Fruit fly (Drosophila melanogaster) whole organism, wandering third instar larva: Measurements from ENCODE around the gene CG1304.
A peak's percentile ranks its signal among the peaks of the same experiment; 100 is the strongest.

Experiments used
- Abd-B ChIP-seq: fragments of >200 bp; optimal IDR thresholded peaks from 2 replicates; lab custom pipeline; 2017; ENCODE audit warnings: missing biosample characterization, missing genetic modification characterization
- CG32264 ChIP-seq: fragments of 200-800 bp; sonication (Bioruptor generic); optimal IDR thresholded peaks from 2 replicates; lab custom pipeline; 2016; ENCODE audit warnings: missing biosample characterization, missing genetic modification characterization
- CrebA ChIP-seq: fragments of 200-800 bp; sonication (Bioruptor generic); optimal IDR thresholded peaks from 2 replicates; lab custom pipeline; 2016; ENCODE audit warnings: missing biosample characterization, mild to moderate bottlenecking, missing genetic modification characterization, borderline replicate concordance
- Dfd ChIP-seq: fragments of >200 bp; optimal IDR thresholded peaks from 2 replicates; lab custom pipeline; 2017; ENCODE audit warnings: missing biosample characterization, missing genetic modification characterization
- Dif ChIP-seq: fragments of 200-275, 200-300 bp; sonication (Bioruptor generic); optimal IDR thresholded peaks from 2 replicates; lab custom pipeline; 2018; ENCODE audit warnings: missing biosample characterization, missing genetic modification characterization; ENCODE audit not compliant: partially characterized antibody
- GATAd ChIP-seq: sonication (Bioruptor generic); optimal IDR thresholded peaks from 2 replicates; lab custom pipeline; 2016; ENCODE audit warnings: missing biosample characterization, missing genetic modification characterization
- HLH106 ChIP-seq: fragments of 200-800 bp; optimal IDR thresholded peaks from 3 replicates; lab custom pipeline; 2019; ENCODE audit warnings: missing biosample characterization, mild to moderate bottlenecking, missing genetic modification characterization, moderate library complexity
- Hnf4 ChIP-seq: fragments of 200-800 bp; sonication (Bioruptor generic); optimal IDR thresholded peaks from 2 replicates; lab custom pipeline; 2016; ENCODE audit warnings: missing biosample characterization, mild to moderate bottlenecking, missing genetic modification characterization
- Hr78 ChIP-seq: fragments of >200 bp; optimal IDR thresholded peaks from 2 replicates; lab custom pipeline; 2017; ENCODE audit warnings: missing biosample characterization, missing genetic modification characterization
- Jra ChIP-seq: sonication (Bioruptor generic); optimal IDR thresholded peaks from 2 replicates; lab custom pipeline; 2016; ENCODE audit warnings: missing biosample characterization, missing genetic modification characterization
- Mio ChIP-seq: sonication (Bioruptor generic); optimal IDR thresholded peaks from 2 replicates; lab custom pipeline; 2016; ENCODE audit warnings: missing biosample characterization, missing genetic modification characterization
- N ChIP-seq: fragments of >200 bp; optimal IDR thresholded peaks from 2 replicates; lab custom pipeline; 2018; ENCODE audit warnings: missing biosample characterization, missing external identifiers, missing genetic modification characterization
- OdsH ChIP-seq: fragments of 200-800 bp; sonication (Bioruptor generic); optimal IDR thresholded peaks from 2 replicates; lab custom pipeline; 2016; ENCODE audit warnings: missing biosample characterization, mild to moderate bottlenecking, missing genetic modification characterization
- Rel ChIP-seq, 2 experiments: fragments of 200-800 bp; sonication (Bioruptor generic) in 1 of 2; optimal IDR thresholded peaks; 2 replicates in 1 of 2; 3 replicates in 1 of 2; lab custom pipeline; 2016 to 2019; ENCODE audit warnings: mild to moderate bottlenecking in 2 of 2, missing biosample characterization in 2 of 2, missing genetic modification characterization in 2 of 2, moderate library complexity in 1 of 2
- Sp1 ChIP-seq: fragments of 200-800 bp; sonication (Bioruptor generic); optimal IDR thresholded peaks from 3 replicates; lab custom pipeline; 2019; ENCODE audit warnings: missing biosample characterization, mild to moderate bottlenecking, missing genetic modification characterization, moderate library complexity
- br ChIP-seq: fragments of 200-800 bp; sonication (Bioruptor generic); optimal IDR thresholded peaks from 2 replicates; lab custom pipeline; 2016; ENCODE audit warnings: missing biosample characterization, missing genetic modification characterization
- brk ChIP-seq: fragments of 200-800 bp; sonication (Bioruptor generic); optimal IDR thresholded peaks from 2 replicates; lab custom pipeline; 2016; ENCODE audit warnings: missing biosample characterization, mild to moderate bottlenecking, missing genetic modification characterization
- dl ChIP-seq, 2 experiments: fragments of 175-275, 200-275 bp in 1 of 2; fragments of 200-275 bp in 1 of 2; sonication (Bioruptor generic); optimal IDR thresholded peaks; lab custom pipeline; 2018; ENCODE audit warnings: mild to moderate bottlenecking in 2 of 2, missing biosample characterization in 2 of 2, missing genetic modification characterization in 2 of 2, moderate library complexity in 2 of 2; ENCODE audit not compliant: partially characterized antibody in 2 of 2, insufficient read depth in 1 of 2
- dmrt93B ChIP-seq: fragments of 200-800 bp; sonication (Bioruptor generic); optimal IDR thresholded peaks from 2 replicates; lab custom pipeline; 2018; ENCODE audit warnings: missing biosample characterization, mild to moderate bottlenecking, missing genetic modification characterization
- dsf ChIP-seq: sonication (Bioruptor generic); optimal IDR thresholded peaks from 2 replicates; lab custom pipeline; 2016; ENCODE audit warnings: missing biosample characterization, missing genetic modification characterization, borderline replicate concordance
- ey ChIP-seq: fragments of 200-800 bp; sonication (Bioruptor generic); optimal IDR thresholded peaks from 2 replicates; lab custom pipeline; 2016; ENCODE audit warnings: missing biosample characterization, missing genetic modification characterization
- fru ChIP-seq: fragments of 200-800 bp; sonication (Bioruptor generic); optimal IDR thresholded peaks from 3 replicates; lab custom pipeline; 2016; ENCODE audit warnings: missing biosample characterization, mild to moderate bottlenecking, missing genetic modification characterization
- h ChIP-seq: fragments of 200-800 bp; sonication (Bioruptor generic); optimal IDR thresholded peaks from 3 replicates; lab custom pipeline; 2016; ENCODE audit warnings: missing biosample characterization, mild to moderate bottlenecking, missing genetic modification characterization
- jim ChIP-seq: fragments of 175-275, 200-325 bp; sonication (Bioruptor generic); optimal IDR thresholded peaks from 2 replicates; lab custom pipeline; 2016; ENCODE audit warnings: missing biosample characterization, mild to moderate bottlenecking, missing genetic modification characterization
- lola ChIP-seq: fragments of >200 bp; optimal IDR thresholded peaks from 2 replicates; lab custom pipeline; 2017; ENCODE audit warnings: missing biosample characterization, missing genetic modification characterization
- pan ChIP-seq: fragments of >200 bp; optimal IDR thresholded peaks from 2 replicates; lab custom pipeline; 2017
- psq ChIP-seq: fragments of 200-800 bp; sonication (Bioruptor generic); optimal IDR thresholded peaks from 3 replicates; lab custom pipeline; 2017; ENCODE audit warnings: missing biosample characterization, mild to moderate bottlenecking, missing genetic modification characterization, moderate library complexity
- rgr ChIP-seq: fragments of 200-800 bp; sonication (Bioruptor generic); optimal IDR thresholded peaks from 3 replicates; lab custom pipeline; 2016; ENCODE audit warnings: missing biosample characterization, mild to moderate bottlenecking, missing genetic modification characterization
- sage ChIP-seq: fragments of 200-800 bp; sonication (Bioruptor generic); optimal IDR thresholded peaks from 2 replicates; lab custom pipeline; 2016; ENCODE audit warnings: missing biosample characterization, mild to moderate bottlenecking, missing genetic modification characterization
- tai ChIP-seq: sonication (Bioruptor generic); optimal IDR thresholded peaks from 2 replicates; lab custom pipeline; 2016; ENCODE audit warnings: missing biosample characterization, missing genetic modification characterization
- woc ChIP-seq: sonication (Bioruptor generic); optimal IDR thresholded peaks from 2 replicates; lab custom pipeline; 2016; ENCODE audit warnings: missing biosample characterization, mild to moderate bottlenecking, missing genetic modification characterization

CG1304 gene

dm6 chrX:20948268-20948667 lies 17.0 kb downstream of the CG1304 start:
- TF ChIP-seq CrebA (GFP tag; lab: Kevin White, UChicago) (no peak), OdsH (GFP tag; lab: Kevin White, UChicago) (no peak), fru (peak; percentile 4)
- TF ChIP-seq, all 38 proteins: peak for 1

- peak; percentile 2 for TF ChIP-seq pan (lab: Kevin White, UChicago)
Measured at dm6 chrX:20942058-20942457, 23.2 kb downstream of the CG1304 start.

- TF ChIP-seq Rel (GFP tag; optimal IDR thresholded peaks at IDR 0.05; lab: Kevin White, UChicago) (no peak), Rel (tag; optimal IDR thresholded peaks at IDR 0.05; lab: Kevin White, UChicago) (peak; percentile 85), ey (GFP tag; lab: Kevin White, UChicago) (no peak), h (GFP tag; lab: Kevin White, UChicago) (peak; percentile 13), tai (GFP tag; lab: Kevin White, UChicago) (no peak), HLH106 (tag; lab: Kevin White, UChicago) (no peak)
Measured at dm6 chrX:20934530-20934929, 30.7 kb downstream of the CG1304 start, which contains the start of gene Npc1b. Npc1b (plus strand) TSS chrX:20934869.

- TF ChIP-seq ey (GFP tag; lab: Kevin White, UChicago) (no peak), Jra (GFP tag; lab: Kevin White, UChicago) (no peak), Mio (GFP tag; lab: Kevin White, UChicago) (no peak), Dif (no peak), pan (lab: Kevin White, UChicago) (no peak), sage (GFP tag; lab: Kevin White, UChicago) (no peak), N (no peak), dsf (GFP tag; lab: Kevin White, UChicago) (no peak), Dfd (GFP tag; lab: Kevin White, UChicago) (no peak), dl (GFP tag; optimal IDR thresholded peaks at IDR 0.05; lab: Kevin White, UChicago; ENCODE audit: insufficient read depth in 1 of 2, partially characterized antibody in 2 of 2) (no peak), GATAd (no peak), Rel (GFP tag; optimal IDR thresholded peaks at IDR 0.05; lab: Kevin White, UChicago) (no peak), Rel (tag; optimal IDR thresholded peaks at IDR 0.05; lab: Kevin White, UChicago) (no peak), Hr78 (GFP tag; lab: Kevin White, UChicago) (no peak), brk (GFP tag; lab: Kevin White, UChicago) (no peak), woc (no peak)
Measured at dm6 chrX:20933459-20933858, 31.8 kb downstream of the CG1304 start, which contains the start of gene CG11227. CG11227 (minus strand) TSS chrX:20933559.

- no peak for TF ChIP-seq br (GFP tag; lab: Kevin White, UChicago)
- TF ChIP-seq Mio (GFP tag; lab: Kevin White, UChicago): no peak
- no peak for TF ChIP-seq ey (GFP tag; lab: Kevin White, UChicago)
- no peak for TF ChIP-seq dmrt93B
- TF ChIP-seq CrebA (GFP tag; lab: Kevin White, UChicago): no peak
- TF ChIP-seq tai (GFP tag; lab: Kevin White, UChicago): no peak
- no peak for TF ChIP-seq jim
- TF ChIP-seq GATAd: no peak
- no peak for TF ChIP-seq rgr (GFP tag; lab: Kevin White, UChicago)
- no peak for TF ChIP-seq Dif
- TF ChIP-seq Hr78 (GFP tag; lab: Kevin White, UChicago): no peak
- TF ChIP-seq Hnf4 (GFP tag; lab: Kevin White, UChicago): no peak
- no peak for TF ChIP-seq Rel (GFP tag; optimal IDR thresholded peaks at IDR 0.05; lab: Kevin White, UChicago)
- TF ChIP-seq Rel (tag; optimal IDR thresholded peaks at IDR 0.05; lab: Kevin White, UChicago): no peak
- TF ChIP-seq CG32264 (GFP tag; lab: Kevin White, UChicago): no peak
- TF ChIP-seq HLH106 (tag; lab: Kevin White, UChicago): no peak
Measured at dm6 chrX:20926950-20927349, 38.3 kb downstream of the CG1304 start, which contains the start of gene shakB. shakB (minus strand) TSS chrX:20927050.

dm6 chrX:20925858-20926257 lies 39.4 kb downstream of the CG1304 start:
- TF ChIP-seq fru (no peak), Rel (GFP tag; optimal IDR thresholded peaks at IDR 0.05; lab: Kevin White, UChicago) (no peak), Rel (tag; optimal IDR thresholded peaks at IDR 0.05; lab: Kevin White, UChicago) (no peak), Hr78 (GFP tag; lab: Kevin White, UChicago) (no peak), dl (GFP tag; optimal IDR thresholded peaks at IDR 0.05; lab: Kevin White, UChicago; ENCODE audit: insufficient read depth in 1 of 2, partially characterized antibody in 2 of 2) (no peak), Abd-B (GFP tag; lab: Kevin White, UChicago) (no peak), Sp1 (no peak), lola (GFP tag; lab: Kevin White, UChicago) (no peak), sage (GFP tag; lab: Kevin White, UChicago) (no peak), woc (no peak), brk (GFP tag; lab: Kevin White, UChicago) (no peak), h (GFP tag; lab: Kevin White, UChicago) (no peak), psq (GFP tag; lab: Kevin White, UChicago) (no peak), br (GFP tag; lab: Kevin White, UChicago) (no peak)
